Fruit fly (Drosophila melanogaster): ENCODE measurements around the gene CG4611.

- TF ChIP-seq kay (GFP tag; ENCODE audit: borderline replicate concordance) (peak; percentile 70), CG11617 (GFP tag; optimal IDR thresholded peaks at IDR 0.05) (peak; percentile 53), ovo (GFP tag; optimal IDR thresholded peaks at IDR 0.05) (peak; percentile 32), Hr96 (GFP tag; optimal IDR thresholded peaks at IDR 0.05) (peak; percentile 41), Mnt (GFP tag; optimal IDR thresholded peaks at IDR 0.05) (no peak), CG7045 (GFP tag; optimal IDR thresholded peaks at IDR 0.05) (peak; percentile 73), CG7101 (tag; optimal IDR thresholded peaks at IDR 0.05) (peak; percentile 65), Clk (GFP tag; optimal IDR thresholded peaks at IDR 0.05) (peak; percentile 40), tj (GFP tag; optimal IDR thresholded peaks at IDR 0.05) (peak; percentile 10)
Measured at dm6 chr3L:5186807-5187571, 50.8 kb downstream of the CG4611 start.

All from whole organism, adult.